Worm (Caenorhabditis elegans) whole organism, late embryonic: ENCODE measurements around the gene nas-22.

ENCODE experiments used
- C08G9.2 ChIP-seq: sonication (generic microtip); optimal IDR thresholded peaks from 2 replicates; lab custom pipeline; 2016; ENCODE audit warnings: mild to moderate bottlenecking, missing genetic modification characterization, moderate library complexity, missing compliant biosample characterization
- F13H6.1 ChIP-seq: sonication (generic microtip); optimal IDR thresholded peaks from 2 replicates; lab custom pipeline; 2016; ENCODE audit warnings: missing genetic modification characterization, missing compliant biosample characterization
- Y22D7AL.16 ChIP-seq: sonication (generic microtip); optimal IDR thresholded peaks from 2 replicates; lab custom pipeline; 2016; ENCODE audit warnings: missing genetic modification characterization, missing compliant biosample characterization
- ama-1 ChIP-seq: fragments of 150-350 bp; optimal IDR thresholded peaks from 2 replicates; lab custom pipeline; 2014
- ceh-14 ChIP-seq: sonication (generic microtip); optimal IDR thresholded peaks from 2 replicates; lab custom pipeline; 2016; ENCODE audit warnings: missing genotype, missing genetic modification characterization, missing compliant biosample characterization
- ceh-19 ChIP-seq: fragments of 200-800 bp; sonication (Bioruptor generic); optimal IDR thresholded peaks from 2 replicates; lab custom pipeline; 2018; ENCODE audit warnings: mild to moderate bottlenecking, missing genetic modification characterization, missing compliant biosample characterization
- ceh-2 ChIP-seq: sonication (generic microtip); optimal IDR thresholded peaks from 2 replicates; lab custom pipeline; 2016; ENCODE audit warnings: missing genotype, missing genetic modification characterization, missing compliant biosample characterization
- ceh-22 ChIP-seq: sonication (generic microtip); optimal IDR thresholded peaks from 2 replicates; lab custom pipeline; 2017; ENCODE audit warnings: missing biosample characterization, missing genetic modification characterization
- ceh-24 ChIP-seq: sonication (generic microtip); optimal IDR thresholded peaks from 2 replicates; lab custom pipeline; 2016; ENCODE audit warnings: mild to moderate bottlenecking, missing genetic modification characterization, missing compliant biosample characterization
- ceh-30 ChIP-seq: fragments of 150-350 bp; optimal IDR thresholded peaks from 2 replicates; lab custom pipeline; 2014; ENCODE audit warnings: missing biosample characterization, missing genetic modification characterization
- ceh-31 ChIP-seq: sonication (generic microtip); optimal IDR thresholded peaks from 2 replicates; lab custom pipeline; 2016; ENCODE audit warnings: missing genetic modification characterization, missing compliant biosample characterization
- ceh-6 ChIP-seq: fragments of 200-800 bp; sonication (Bioruptor generic); optimal IDR thresholded peaks from 2 replicates; lab custom pipeline; 2018; ENCODE audit warnings: mild to moderate bottlenecking, missing genetic modification characterization, missing compliant biosample characterization
- che-1 ChIP-seq: sonication (generic microtip); optimal IDR thresholded peaks from 2 replicates; lab custom pipeline; 2016; ENCODE audit warnings: mild to moderate bottlenecking, missing genetic modification characterization, missing compliant biosample characterization
- dmd-4 ChIP-seq: sonication (generic microtip); optimal IDR thresholded peaks from 2 replicates; lab custom pipeline; 2016; ENCODE audit warnings: borderline replicate concordance, missing genetic modification characterization, missing compliant biosample characterization
- elt-4 ChIP-seq: sonication (generic microtip); optimal IDR thresholded peaks from 2 replicates; lab custom pipeline; 2016; ENCODE audit warnings: missing genetic modification characterization, missing compliant biosample characterization
- eyg-1 ChIP-seq: sonication (generic microtip); optimal IDR thresholded peaks from 2 replicates; lab custom pipeline; 2016; ENCODE audit warnings: missing genotype, missing genetic modification characterization, missing compliant biosample characterization
- fax-1 ChIP-seq: sonication (generic microtip); optimal IDR thresholded peaks from 2 replicates; lab custom pipeline; 2016; ENCODE audit warnings: missing genotype, missing genetic modification characterization, missing compliant biosample characterization
- fkh-10 ChIP-seq: fragments of 150-350 bp; optimal IDR thresholded peaks from 2 replicates; lab custom pipeline; 2014; ENCODE audit warnings: missing biosample characterization, missing genetic modification reagents, missing genetic modification characterization
- fkh-6 ChIP-seq: sonication (generic microtip); optimal IDR thresholded peaks from 2 replicates; lab custom pipeline; 2016; ENCODE audit warnings: missing genetic modification characterization, missing compliant biosample characterization
- gmeb-2 ChIP-seq: sonication (generic microtip); optimal IDR thresholded peaks from 2 replicates; lab custom pipeline; 2016; ENCODE audit warnings: missing genetic modification characterization, inconsistent platforms, missing compliant biosample characterization
- hlh-6 ChIP-seq: sonication (generic microtip); optimal IDR thresholded peaks from 2 replicates; lab custom pipeline; 2016; ENCODE audit warnings: missing genotype, missing genetic modification characterization, missing compliant biosample characterization
- hlh-8 ChIP-seq: sonication (generic microtip); optimal IDR thresholded peaks from 2 replicates; lab custom pipeline; 2016; ENCODE audit warnings: missing genotype, missing genetic modification characterization, missing compliant biosample characterization
- lim-6 ChIP-seq: sonication (generic microtip); optimal IDR thresholded peaks from 2 replicates; lab custom pipeline; 2016; ENCODE audit warnings: missing genetic modification characterization, missing compliant biosample characterization
- lin-11 ChIP-seq: fragments of 200-800 bp; sonication (Bioruptor generic); optimal IDR thresholded peaks from 2 replicates; lab custom pipeline; 2018; ENCODE audit warnings: mild to moderate bottlenecking, missing genetic modification characterization, missing compliant biosample characterization
- madf-2 ChIP-seq: sonication (generic microtip); optimal IDR thresholded peaks from 2 replicates; lab custom pipeline; 2017; ENCODE audit warnings: missing genetic modification characterization, missing compliant biosample characterization
- mec-3 ChIP-seq: sonication (generic microtip); optimal IDR thresholded peaks from 2 replicates; lab custom pipeline; 2016; ENCODE audit warnings: borderline replicate concordance, missing genetic modification characterization, missing compliant biosample characterization
- nfya-1 ChIP-seq: sonication (generic microtip); optimal IDR thresholded peaks from 2 replicates; lab custom pipeline; 2017; ENCODE audit warnings: missing genetic modification characterization, mild to moderate bottlenecking, missing compliant biosample characterization, antibody characterized with exemption, moderate library complexity
- nhr-11 ChIP-seq: fragments of 150-350 bp; optimal IDR thresholded peaks from 2 replicates; lab custom pipeline; 2014; ENCODE audit warnings: missing biosample characterization, missing genetic modification characterization
- nhr-232 ChIP-seq: sonication (generic microtip); optimal IDR thresholded peaks from 2 replicates; lab custom pipeline; 2016; ENCODE audit warnings: missing genetic modification characterization, missing compliant biosample characterization
- pha-2 ChIP-seq: sonication (generic microtip); optimal IDR thresholded peaks from 2 replicates; lab custom pipeline; 2017; ENCODE audit warnings: mild to moderate bottlenecking, missing genetic modification characterization, missing compliant biosample characterization
- ref-2 ChIP-seq: sonication (generic microtip); optimal IDR thresholded peaks from 2 replicates; lab custom pipeline; 2016; ENCODE audit warnings: missing genetic modification characterization, missing compliant biosample characterization
- rnt-1 ChIP-seq: sonication (generic microtip); optimal IDR thresholded peaks from 2 replicates; lab custom pipeline; 2016; ENCODE audit warnings: missing genetic modification characterization, missing compliant biosample characterization
- sox-4 ChIP-seq: sonication (generic microtip); optimal IDR thresholded peaks from 2 replicates; lab custom pipeline; 2017; ENCODE audit warnings: mild to moderate bottlenecking, missing genetic modification characterization, inconsistent platforms, missing compliant biosample characterization
- tbx-2 ChIP-seq: sonication (generic microtip); optimal IDR thresholded peaks from 2 replicates; lab custom pipeline; 2016; ENCODE audit warnings: missing genetic modification characterization, missing compliant biosample characterization
- unc-3 ChIP-seq, 2 experiments: fragments of 200-800 bp in 1 of 2; sonication (Bioruptor generic) in 1 of 2; sonication (generic microtip) in 1 of 2; conservative IDR thresholded peaks in 1 of 2; optimal IDR thresholded peaks in 1 of 2; 2 replicates each; pipeline versions ENCODE4 v1.3.6 to Lab custom; 2016 to 2022; ENCODE audit warnings: missing compliant biosample characterization in 2 of 2, missing genetic modification characterization in 2 of 2, missing genetic modification reagents in 1 of 2
- unc-42 ChIP-seq: sonication (generic microtip); optimal IDR thresholded peaks from 2 replicates; lab custom pipeline; 2016; ENCODE audit warnings: missing genotype, missing genetic modification characterization, missing compliant biosample characterization

Gene nas-22

ce11 chrV:11474399-11474798 is at the start of gene nas-22:
Gene nas-22, plus strand, starts transcription at chrV:11474699.
- TF ChIP-seq madf-2 = no peak
- TF ChIP-seq eyg-1 (tag; lab: Kevin White, UChicago) = no peak
- no peak for TF ChIP-seq fkh-6 (tag; lab: Kevin White, UChicago)
- no peak for TF ChIP-seq pha-2
- TF ChIP-seq che-1 (tag; lab: Kevin White, UChicago) = no peak
- no peak for TF ChIP-seq tbx-2 (tag; lab: Kevin White, UChicago)
- TF ChIP-seq ceh-2 = no peak
- TF ChIP-seq ceh-19 (GFP tag; lab: Kevin White, UChicago) = no peak
- no peak for TF ChIP-seq nhr-232 (tag; lab: Kevin White, UChicago)
- TF ChIP-seq ceh-31 (tag; lab: Kevin White, UChicago) = no peak
- no peak for TF ChIP-seq ceh-22 (tag; lab: Kevin White, UChicago)
- TF ChIP-seq mec-3 = no peak
- TF ChIP-seq ceh-14 = no peak
- no peak for TF ChIP-seq fax-1 (tag; lab: Kevin White, UChicago)
- TF ChIP-seq hlh-8 (tag; lab: Kevin White, UChicago) = no peak
- no peak for TF ChIP-seq C08G9.2 (tag; lab: Kevin White, UChicago)
- TF ChIP-seq unc-3 (GFP tag; conservative IDR thresholded peaks at IDR 0.05; lab: Robert Waterston, UW) = no peak
- TF ChIP-seq unc-3 (tag; optimal IDR thresholded peaks at IDR 0.05; lab: Kevin White, UChicago) = no peak
- TF ChIP-seq, all 69 proteins: peak for 0

ce11 chrV:11428728-11429127 is 45.8 kb upstream of the nas-22 start:
- no peak for TF ChIP-seq gmeb-2
- TF ChIP-seq dmd-4 (tag; lab: Kevin White, UChicago) = no peak
- no peak for TF ChIP-seq ref-2
- peak; percentile 19 for TF ChIP-seq ceh-31 (tag; lab: Kevin White, UChicago)
- TF ChIP-seq lin-11 (tag; lab: Kevin White, UChicago) = no peak
- TF ChIP-seq C08G9.2 (tag; lab: Kevin White, UChicago) = no peak
- TF ChIP-seq madf-2 = no peak
- peak; percentile 83 for TF ChIP-seq unc-42

DNA sequence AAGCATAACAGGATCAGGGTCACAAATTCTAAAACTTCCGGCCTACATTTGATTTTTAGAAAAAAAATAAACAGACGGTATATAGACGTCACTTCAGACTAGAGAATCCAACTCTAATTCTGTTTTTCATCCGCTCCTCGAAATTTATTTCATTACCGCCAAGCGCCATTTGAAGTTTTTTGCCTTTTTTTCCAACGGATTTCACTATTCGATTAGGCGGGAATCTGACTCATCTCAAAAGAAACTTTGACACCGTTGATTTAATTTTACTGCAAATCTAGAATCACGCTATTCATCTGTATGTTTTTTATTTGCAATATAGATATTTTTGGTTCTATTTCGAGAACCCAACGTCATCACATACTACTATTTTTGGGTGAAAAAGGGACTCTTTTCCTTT is 43.7 kb upstream of the nas-22 start:
- TF ChIP-seq unc-42 = peak; percentile 40
- no peak for TF ChIP-seq F13H6.1

- TF ChIP-seq fkh-10 (no peak), hlh-8 (tag; lab: Kevin White, UChicago) (no peak), sox-4 (tag; lab: Kevin White, UChicago) (no peak), ceh-6 (GFP tag; lab: Kevin White, UChicago) (no peak), lim-6 (tag; lab: Kevin White, UChicago) (no peak), rnt-1 (tag; lab: Kevin White, UChicago) (no peak), ceh-24 (tag; lab: Kevin White, UChicago) (no peak), ceh-14 (no peak), F13H6.1 (no peak), nfya-1 (tag; lab: Kevin White, UChicago) (no peak), C08G9.2 (tag; lab: Kevin White, UChicago) (no peak), elt-4 (no peak), gmeb-2 (no peak), lin-11 (tag; lab: Kevin White, UChicago) (no peak), ceh-30 (no peak), hlh-6 (tag; lab: Kevin White, UChicago) (no peak), nhr-11 (tag; lab: Kevin White, UChicago) (no peak), fkh-6 (tag; lab: Kevin White, UChicago) (no peak), Y22D7AL.16 (tag; lab: Kevin White, UChicago) (no peak), ama-1 (no peak)
These were observed 39.3 kb upstream of the nas-22 start for ce11 chrV:11435242-11435641.

DNA sequence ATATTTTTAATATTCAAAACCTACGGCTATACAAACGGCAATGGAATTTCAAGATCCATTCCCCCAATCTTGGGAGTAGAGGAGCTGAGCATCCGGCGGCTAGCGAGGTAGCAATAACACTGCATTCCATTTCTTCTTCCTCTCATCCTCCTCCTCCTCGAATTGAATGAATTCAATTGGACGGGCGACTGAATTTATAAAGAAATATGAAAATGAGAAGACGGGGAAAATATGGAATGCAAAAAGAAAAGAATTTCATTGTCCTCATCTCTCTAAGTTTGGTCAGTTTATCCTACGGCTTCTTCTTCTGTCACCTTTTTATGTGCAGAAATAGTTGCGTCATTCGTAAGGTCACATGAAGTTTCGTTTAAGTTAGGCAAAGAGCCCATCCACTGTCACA is 38.1 kb upstream of the nas-22 start:
- TF ChIP-seq unc-42 (peak; percentile 39), sox-4 (tag; lab: Kevin White, UChicago) (no peak)
